Fruit fly (Drosophila melanogaster) whole organism, embryonic: Measurements from ENCODE around the gene CG10413.

Experiments used
- Asciz ChIP-seq: fragments of 200-800 bp; sonication (Bioruptor generic); optimal IDR thresholded peaks from 2 replicates; lab custom pipeline; 2017; ENCODE audit warnings: missing biosample characterization, mild to moderate bottlenecking, missing genetic modification characterization, missing genetic modification reagents
- CG11398 ChIP-seq: fragments of 200-800 bp; sonication (Bioruptor generic); optimal IDR thresholded peaks from 2 replicates; lab custom pipeline; 2016; ENCODE audit warnings: missing biosample characterization, missing genetic modification characterization
- CG12299 ChIP-seq: fragments of 200-800 bp; sonication (Bioruptor generic); optimal IDR thresholded peaks from 2 replicates; lab custom pipeline; 2018; ENCODE audit warnings: missing biosample characterization, mild to moderate bottlenecking, missing genetic modification characterization
- CG12942 ChIP-seq: fragments of 200-800 bp; sonication (Bioruptor generic); optimal IDR thresholded peaks from 3 replicates; lab custom pipeline; 2016; ENCODE audit warnings: missing biosample characterization, missing genetic modification characterization
- CG13123 ChIP-seq: fragments of 200-800 bp; sonication (Bioruptor generic); optimal IDR thresholded peaks from 2 replicates; lab custom pipeline; 2016; ENCODE audit warnings: missing biosample characterization, missing genetic modification characterization
- CG13624 ChIP-seq: fragments of 200-800 bp; sonication (Bioruptor generic); optimal IDR thresholded peaks from 2 replicates; lab custom pipeline; 2016; ENCODE audit warnings: missing biosample characterization, missing genetic modification characterization
- CG13894 ChIP-seq: fragments of 200-800 bp; sonication (Bioruptor generic); optimal IDR thresholded peaks from 3 replicates; lab custom pipeline; 2018; ENCODE audit warnings: missing biosample characterization, mild to moderate bottlenecking, missing genetic modification characterization, moderate library complexity
- CG14014 ChIP-seq: fragments of 200-800 bp; sonication (Bioruptor generic); IDR thresholded peaks from 2 replicates; pipeline ENCODE4 v1.3.6; 2022; ENCODE audit warnings: missing biosample characterization, missing genetic modification characterization
- CG15269 ChIP-seq: fragments of 200-800 bp; sonication (Bioruptor generic); optimal IDR thresholded peaks from 2 replicates; lab custom pipeline; 2018; ENCODE audit warnings: missing biosample characterization, mild to moderate bottlenecking, missing genetic modification characterization, moderate library complexity
- CG1603 ChIP-seq: fragments of 200-800 bp; sonication (Bioruptor generic); optimal IDR thresholded peaks from 2 replicates; lab custom pipeline; 2019; ENCODE audit warnings: missing biosample characterization, mild to moderate bottlenecking, missing genetic modification characterization, moderate library complexity
- CG1792 ChIP-seq: fragments of 200-800 bp; sonication (Bioruptor generic); optimal IDR thresholded peaks from 2 replicates; lab custom pipeline; 2016; ENCODE audit warnings: missing biosample characterization, missing genetic modification characterization
- CG18619 ChIP-seq: fragments of 200-800 bp; sonication (Bioruptor generic); optimal IDR thresholded peaks from 3 replicates; lab custom pipeline; 2017; ENCODE audit warnings: missing biosample characterization, mild to moderate bottlenecking, missing genetic modification characterization
- CG2889 ChIP-seq: fragments of 200-800 bp; sonication (Bioruptor generic); IDR thresholded peaks from 3 replicates; pipeline ENCODE4 v1.3.6; 2022; ENCODE audit warnings: missing biosample characterization, missing genetic modification characterization
- CG30431 ChIP-seq: fragments of 200-800 bp; sonication (Bioruptor generic); optimal IDR thresholded peaks from 2 replicates; lab custom pipeline; 2017; ENCODE audit warnings: missing biosample characterization, missing genetic modification characterization
- CG31224 ChIP-seq: fragments of 200-800 bp; sonication (Bioruptor generic); IDR thresholded peaks from 2 replicates; pipeline ENCODE4 v1.3.6; 2022; ENCODE audit warnings: missing biosample characterization, missing genetic modification characterization
- CG32767 ChIP-seq: fragments of 200-800 bp; sonication (Bioruptor generic); IDR thresholded peaks from 2 replicates; pipeline ENCODE4 v1.3.6; 2022; ENCODE audit warnings: missing biosample characterization, missing genetic modification characterization
- CG33213 ChIP-seq: fragments of 200-800 bp; sonication (Bioruptor generic); optimal IDR thresholded peaks from 3 replicates; lab custom pipeline; 2016; ENCODE audit warnings: missing biosample characterization, missing genetic modification characterization
- CG4707 ChIP-seq: fragments of 200-800 bp; sonication (Bioruptor generic); optimal IDR thresholded peaks from 2 replicates; lab custom pipeline; 2018; ENCODE audit warnings: missing biosample characterization, mild to moderate bottlenecking, missing genetic modification characterization, moderate library complexity
- CG6683 ChIP-seq: fragments of 200-800 bp; sonication (Bioruptor generic); optimal IDR thresholded peaks from 2 replicates; lab custom pipeline; 2017; ENCODE audit warnings: missing biosample characterization, mild to moderate bottlenecking, missing genetic modification characterization, missing genetic modification reagents
- CG7357 ChIP-seq: fragments of 200-800 bp; sonication (Bioruptor generic); IDR thresholded peaks from 3 replicates; pipeline ENCODE4 v1.3.6; 2022; ENCODE audit warnings: missing biosample characterization, missing genetic modification characterization
- CG7987 ChIP-seq: fragments of 200-800 bp; sonication (Bioruptor generic); optimal IDR thresholded peaks from 2 replicates; lab custom pipeline; 2018; ENCODE audit warnings: missing biosample characterization, mild to moderate bottlenecking, missing genetic modification characterization, moderate library complexity
- CG8388 ChIP-seq: fragments of 200-800 bp; sonication (Bioruptor generic); optimal IDR thresholded peaks from 2 replicates; lab custom pipeline; 2019; ENCODE audit warnings: missing biosample characterization, mild to moderate bottlenecking, missing genetic modification characterization, moderate library complexity
- CG8765 ChIP-seq: fragments of 200-800 bp; sonication (Bioruptor generic); IDR thresholded peaks from 2 replicates; pipeline ENCODE4 v1.3.6; 2022; ENCODE audit warnings: missing biosample characterization, missing genetic modification characterization
- CG9817 ChIP-seq: fragments of 200-800 bp; sonication (Bioruptor generic); optimal IDR thresholded peaks from 2 replicates; lab custom pipeline; 2018; ENCODE audit warnings: missing biosample characterization, mild to moderate bottlenecking, missing genetic modification characterization, moderate library complexity
- Camta ChIP-seq: fragments of 200-800 bp; sonication (Bioruptor generic); optimal IDR thresholded peaks from 2 replicates; lab custom pipeline; 2016; ENCODE audit warnings: missing biosample characterization, missing genetic modification characterization
- Fer2 ChIP-seq: fragments of 200-800 bp; sonication (Bioruptor generic); optimal IDR thresholded peaks from 2 replicates; lab custom pipeline; 2018; ENCODE audit warnings: missing biosample characterization, mild to moderate bottlenecking, missing genetic modification characterization, moderate library complexity
- Meics ChIP-seq: fragments of 200-800 bp; sonication (Bioruptor generic); optimal IDR thresholded peaks from 2 replicates; lab custom pipeline; 2017; ENCODE audit warnings: missing biosample characterization, mild to moderate bottlenecking, missing genetic modification characterization
- Sox102F ChIP-seq: fragments of 200-800 bp; sonication (Bioruptor generic); optimal IDR thresholded peaks from 2 replicates; lab custom pipeline; 2018; ENCODE audit warnings: missing biosample characterization, mild to moderate bottlenecking, missing genetic modification characterization, moderate library complexity
- Xrp1 ChIP-seq: fragments of 200-800 bp; sonication (Bioruptor generic); IDR thresholded peaks from 2 replicates; pipeline ENCODE4 v1.3.6; 2022; ENCODE audit warnings: missing biosample characterization, missing genetic modification characterization
- chif ChIP-seq, 2 experiments: fragments of 200-800 bp; sonication (Bioruptor generic); optimal IDR thresholded peaks; 3 replicates each; lab custom pipeline; 2016; ENCODE audit warnings: missing biosample characterization in 2 of 2, missing genetic modification characterization in 2 of 2
- chm ChIP-seq: fragments of 200-800 bp; sonication (Bioruptor generic); IDR thresholded peaks from 2 replicates; pipeline ENCODE4 v1.3.6; 2022; ENCODE audit warnings: missing biosample characterization, missing genetic modification characterization
- ci ChIP-seq: fragments of 200-800 bp; sonication (Bioruptor generic); IDR thresholded peaks from 3 replicates; pipeline ENCODE4 v1.3.6; 2022; ENCODE audit warnings: missing biosample characterization, missing genetic modification characterization
- corto ChIP-seq: fragments of 200-800 bp; sonication (Bioruptor generic); optimal IDR thresholded peaks from 2 replicates; lab custom pipeline; 2016; ENCODE audit warnings: missing biosample characterization, mild to moderate bottlenecking, missing genetic modification characterization, moderate library complexity
- ems ChIP-seq: fragments of 200-800 bp; sonication (Bioruptor generic); optimal IDR thresholded peaks from 3 replicates; lab custom pipeline; 2016; ENCODE audit warnings: missing biosample characterization, missing genetic modification characterization
- eyg ChIP-seq: fragments of 200-800 bp; sonication (Bioruptor generic); optimal IDR thresholded peaks from 3 replicates; lab custom pipeline; 2016; ENCODE audit warnings: missing biosample characterization, missing genetic modification characterization
- gfzf ChIP-seq: fragments of 200-800 bp; sonication (Bioruptor generic); optimal IDR thresholded peaks from 2 replicates; lab custom pipeline; 2016; ENCODE audit warnings: missing biosample characterization, mild to moderate bottlenecking, missing genetic modification characterization, moderate library complexity
- insv ChIP-seq, 2 experiments: fragments of 200-800 bp; sonication (Bioruptor generic); optimal IDR thresholded peaks; 3 replicates each; lab custom pipeline; 2016 to 2018; ENCODE audit warnings: missing biosample characterization in 2 of 2, missing genetic modification characterization in 2 of 2
- mld ChIP-seq: fragments of 200-800 bp; sonication (Bioruptor generic); IDR thresholded peaks from 3 replicates; pipeline ENCODE4 v1.3.6; 2022; ENCODE audit warnings: missing biosample characterization, missing genetic modification characterization; ENCODE audit not compliant: partially characterized antibody
- nerfin-1 ChIP-seq: fragments of 200-800 bp; sonication (Bioruptor generic); optimal IDR thresholded peaks from 3 replicates; lab custom pipeline; 2019; ENCODE audit warnings: missing biosample characterization, mild to moderate bottlenecking, missing genetic modification characterization, moderate library complexity

Gene CG10413

DNA sequence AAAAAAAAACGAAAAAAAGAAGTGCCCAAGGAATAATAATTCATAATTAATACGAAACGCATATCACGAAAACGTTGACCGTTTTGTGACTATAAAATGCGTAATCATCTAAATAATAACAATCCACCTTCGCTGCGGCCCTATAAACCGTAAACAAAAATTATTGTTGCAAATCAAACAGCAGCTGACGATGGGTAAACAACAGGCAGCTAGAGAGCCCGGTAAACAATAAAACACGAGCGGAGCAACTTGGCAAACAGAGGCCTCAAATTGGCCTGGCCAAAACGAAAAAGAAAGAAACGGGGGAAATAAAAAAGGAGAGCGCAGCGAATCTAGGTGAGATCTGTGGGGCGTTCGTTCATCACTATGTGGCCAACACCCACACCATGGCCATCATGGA is 37.5 kb downstream of the CG10413 start (continued):
- TF ChIP-seq chif (GFP tag; optimal IDR thresholded peaks at IDR 0.05; lab: Kevin White, UChicago) (peak in 1 of 2 experiments; percentile 30), CG8388 (GFP tag; lab: Kevin White, UChicago) (no peak), CG31224 (0 out of 2 replicates have a peak, but pooled peaks have one; percentile 24), CG32767 (0 out of 2 replicates have a peak, but pooled peaks have one; percentile 12), CG1603 (tag; lab: Kevin White, UChicago) (peak; percentile 5), gfzf (no peak), CG12942 (peak; percentile 11), Xrp1 (GFP tag; lab: Robert Waterston, UW) (0 out of 2 replicates have a peak, but pooled peaks have one; percentile 45), CG9817 (peak; percentile 37), eyg (GFP tag; lab: Kevin White, UChicago) (no peak), CG7987 (GFP tag; lab: Kevin White, UChicago) (peak; percentile 74), corto (GFP tag; lab: Kevin White, UChicago) (no peak), CG13624 (GFP tag; lab: Kevin White, UChicago) (peak; percentile 42), CG12299 (tag; lab: Kevin White, UChicago) (no peak), Sox102F (GFP tag; lab: Kevin White, UChicago) (peak; percentile 37), Camta (peak; percentile 31), Meics (GFP tag; lab: Kevin White, UChicago) (peak; percentile 51), CG13123 (peak; percentile 6), CG1792 (peak; percentile 48), CG30431 (GFP tag; lab: Kevin White, UChicago) (no peak), mld (GFP tag; lab: Robert Waterston, UW) (no peak), CG14014 (GFP tag; lab: Robert Waterston, UW) (peak; percentile 59; the same call in 1 of the 2 replicates), CG15269 (tag; lab: Kevin White, UChicago) (peak; percentile 41), Fer2 (tag; lab: Kevin White, UChicago) (peak; percentile 8), CG11398 (GFP tag; lab: Kevin White, UChicago) (peak; percentile 64), CG6683 (GFP tag; lab: Kevin White, UChicago) (no peak), CG2889 (GFP tag; lab: Robert Waterston, UW) (no peak), CG33213 (peak; percentile 53), ci (GFP tag; lab: Robert Waterston, UW) (peak; percentile 48; the same call in 1 of the 3 replicates), CG4707 (no peak), nerfin-1 (tag; lab: Kevin White, UChicago) (no peak), chm (GFP tag; lab: Robert Waterston, UW) (peak; percentile 22; the same call in 1 of the 2 replicates), CG8765 (no peak), ems (GFP tag; lab: Kevin White, UChicago) (peak; percentile 20), insv (GFP tag; optimal IDR thresholded peaks at IDR 0.05; lab: Kevin White, UChicago) (no peak), Asciz (GFP tag; lab: Kevin White, UChicago) (peak; percentile 21), CG13894 (peak; percentile 10), CG7357 (GFP tag; lab: Robert Waterston, UW) (no peak), CG18619 (GFP tag; lab: Kevin White, UChicago) (peak; percentile 64)
